Fruit fly (Drosophila melanogaster): Measurements from ENCODE around the gene indra.

Gene indra

dm6 chr3L:1335428-1335764 lies 6.8 kb downstream of the indra start (continued):
- TF ChIP-seq CG18599 (GFP tag; optimal IDR thresholded peaks at IDR 0.05) (peak; percentile 68), usp (GFP tag; optimal IDR thresholded peaks at IDR 0.05) (no peak), CG7372 (GFP tag; IDR thresholded peaks at IDR 0.05) (no peak), CG2116 (GFP tag; optimal IDR thresholded peaks at IDR 0.05) (no peak), chif (GFP tag; optimal IDR thresholded peaks at IDR 0.05) (no peak), CG1647 (GFP tag; optimal IDR thresholded peaks at IDR 0.05) (peak; percentile 49), her (GFP tag; optimal IDR thresholded peaks at IDR 0.05) (peak; percentile 64), Hsf (GFP tag; optimal IDR thresholded peaks at IDR 0.05) (peak; percentile 37), CG18262 (tag; optimal IDR thresholded peaks at IDR 0.05) (peak; percentile 7), ac (GFP tag; optimal IDR thresholded peaks at IDR 0.05) (no peak), NC2α (GFP tag; optimal IDR thresholded peaks at IDR 0.05) (no peak), CG14441 (GFP tag; IDR thresholded peaks at IDR 0.05) (peak; percentile 70), Pdp1 (GFP tag; optimal IDR thresholded peaks at IDR 0.05) (peak; percentile 25 to 100), CG31224 (GFP tag; IDR thresholded peaks at IDR 0.05) (peak; percentile 54), ase (GFP tag; IDR thresholded peaks at IDR 0.05) (peak; percentile 27; the same call in 1 of the 3 replicates), Sry-δ (GFP tag; optimal IDR thresholded peaks at IDR 0.05) (peak; percentile 10), Optix (GFP tag; IDR thresholded peaks at IDR 0.05) (no peak), CG9932 (GFP tag; IDR thresholded peaks at IDR 0.05) (peak; percentile 77), gem (tag; optimal IDR thresholded peaks at IDR 0.05) (peak; percentile 53), CG18764 (GFP tag; optimal IDR thresholded peaks at IDR 0.05) (no peak), Ptx1 (GFP tag; IDR thresholded peaks at IDR 0.05) (peak; percentile 65), p53 (GFP tag; optimal IDR thresholded peaks at IDR 0.05) (no peak), CG13296 (GFP tag; optimal IDR thresholded peaks at IDR 0.05) (peak; percentile 55), jumu (GFP tag; optimal IDR thresholded peaks at IDR 0.05) (peak; percentile 38), nerfin-1 (tag; optimal IDR thresholded peaks at IDR 0.05) (peak; percentile 56), pan (optimal IDR thresholded peaks at IDR 0.05) (no peak), pan (GFP tag; optimal IDR thresholded peaks at IDR 0.05 in 1 of 2, IDR thresholded peaks at IDR 0.05 in 1 of 2) (peak in 1 of 2 experiments; percentile 76), Fer1 (GFP tag; optimal IDR thresholded peaks at IDR 0.05) (peak; percentile 66), CG3726 (GFP tag; IDR thresholded peaks at IDR 0.05) (no peak), CG18619 (GFP tag; optimal IDR thresholded peaks at IDR 0.05) (peak; percentile 19), vnd (GFP tag; IDR thresholded peaks at IDR 0.05; ENCODE audit: partially characterized antibody) (no peak), Oli (tag; optimal IDR thresholded peaks at IDR 0.05) (peak; percentile 26), Lpt (GFP tag; optimal IDR thresholded peaks at IDR 0.05) (no peak), CG14014 (GFP tag; IDR thresholded peaks at IDR 0.05) (peak; percentile 65; the same call in 1 of the 2 replicates), Doc3 (GFP tag; IDR thresholded peaks at IDR 0.05; ENCODE audit: partially characterized antibody) (no peak), ci (GFP tag; IDR thresholded peaks at IDR 0.05) (peak; percentile 74; the same call in 2 of the 3 replicates), CG12219 (GFP tag; optimal IDR thresholded peaks at IDR 0.05) (no peak), CG4854 (GFP tag; optimal IDR thresholded peaks at IDR 0.05) (peak; percentile 19), Mad (GFP tag; optimal IDR thresholded peaks at IDR 0.05) (peak; percentile 4), CG9609 (GFP tag; optimal IDR thresholded peaks at IDR 0.05) (no peak), CG11093 (GFP tag; IDR thresholded peaks at IDR 0.05) (0 out of 3 replicates have a peak, but pooled peaks have one; percentile 25), CG7839 (tag; optimal IDR thresholded peaks at IDR 0.05) (peak; percentile 21), H15 (GFP tag; IDR thresholded peaks at IDR 0.05) (peak; percentile 59; the same call in 1 of the 3 replicates), Scr (GFP tag; IDR thresholded peaks at IDR 0.05; ENCODE audit: partially characterized antibody) (no peak), CG17829 (tag; optimal IDR thresholded peaks at IDR 0.05) (peak; percentile 2), scrt (GFP tag; optimal IDR thresholded peaks at IDR 0.05) (peak; percentile 93), Ada2b (GFP tag; IDR thresholded peaks at IDR 0.05) (peak; percentile 71), Lim3 (GFP tag; IDR thresholded peaks at IDR 0.05) (0 out of 2 replicates have a peak, but pooled peaks have one; percentile 17), ro (GFP tag; IDR thresholded peaks at IDR 0.05) (no peak), mam (GFP tag; optimal IDR thresholded peaks at IDR 0.05) (peak; percentile 56), zfh1 (GFP tag; IDR thresholded peaks at IDR 0.05) (peak; percentile 70; the same call in 2 of the 3 replicates), ranshi (GFP tag; IDR thresholded peaks at IDR 0.05) (peak; percentile 54; the same call in 1 of the 2 replicates)

Data from whole organism, embryonic.